Fruit fly (Drosophila melanogaster) whole organism, embryonic: ENCODE results near the gene CG46439.

ENCODE experiments used
- Bteb2 ChIP-seq: fragments of 200-800 bp; sonication (Bioruptor generic); optimal IDR thresholded peaks from 2 replicates; lab custom pipeline; 2016; ENCODE audit warnings: missing biosample characterization, missing genetic modification characterization
- CG11696 ChIP-seq: fragments of 200-800 bp; sonication (Bioruptor generic); IDR thresholded peaks from 2 replicates; pipeline ENCODE4 v1.3.6; 2022; ENCODE audit warnings: missing biosample characterization, missing genetic modification characterization
- CG12236 ChIP-seq: fragments of 200-800 bp; sonication (Bioruptor generic); optimal IDR thresholded peaks from 2 replicates; lab custom pipeline; 2016; ENCODE audit warnings: missing biosample characterization, missing genetic modification characterization
- CG14050 ChIP-seq: fragments of 200-800 bp; sonication (Bioruptor generic); IDR thresholded peaks from 3 replicates; pipeline ENCODE4 v1.3.6; 2022; ENCODE audit warnings: missing biosample characterization, missing genetic modification characterization
- CG14710 ChIP-seq: fragments of 200-800 bp; sonication (Bioruptor generic); optimal IDR thresholded peaks from 3 replicates; lab custom pipeline; 2019; ENCODE audit warnings: missing biosample characterization, mild to moderate bottlenecking, missing genetic modification characterization, moderate library complexity
- CG15514 ChIP-seq: fragments of 200-800 bp; sonication (Bioruptor generic); optimal IDR thresholded peaks from 3 replicates; lab custom pipeline; 2017; ENCODE audit warnings: missing biosample characterization, missing genetic modification characterization, mild to moderate bottlenecking, moderate library complexity, missing genetic modification reagents
- CG17802 ChIP-seq: fragments of 200-800 bp; sonication (Bioruptor generic); optimal IDR thresholded peaks from 2 replicates; lab custom pipeline; 2018; ENCODE audit warnings: missing biosample characterization, mild to moderate bottlenecking, missing genetic modification characterization, moderate library complexity
- CG18619 ChIP-seq: fragments of 200-800 bp; sonication (Bioruptor generic); optimal IDR thresholded peaks from 3 replicates; lab custom pipeline; 2017; ENCODE audit warnings: missing biosample characterization, mild to moderate bottlenecking, missing genetic modification characterization
- CG3163 ChIP-seq: fragments of 200-800 bp; sonication (Bioruptor generic); optimal IDR thresholded peaks from 3 replicates; lab custom pipeline; 2016; ENCODE audit warnings: missing biosample characterization, missing genetic modification characterization
- CG3281 ChIP-seq: fragments of 200-800 bp; sonication (Bioruptor generic); optimal IDR thresholded peaks from 3 replicates; lab custom pipeline; 2017; ENCODE audit warnings: missing biosample characterization, mild to moderate bottlenecking, missing genetic modification characterization
- CG34422 ChIP-seq: fragments of 200-800 bp; sonication (Bioruptor generic); IDR thresholded peaks from 3 replicates; pipeline ENCODE4 v1.3.6; 2022; ENCODE audit warnings: missing biosample characterization, missing genetic modification characterization
- CG3847 ChIP-seq: fragments of 200-800 bp; sonication (Bioruptor generic); IDR thresholded peaks from 2 replicates; pipeline ENCODE4 v1.3.6; 2022; ENCODE audit warnings: missing biosample characterization, missing genetic modification characterization
- CG3995 ChIP-seq: fragments of 200-800 bp; sonication (Bioruptor generic); optimal IDR thresholded peaks from 3 replicates; lab custom pipeline; 2016; ENCODE audit warnings: missing biosample characterization, missing genetic modification characterization
- CG4617 ChIP-seq: fragments of 200-800 bp; sonication (Bioruptor generic); optimal IDR thresholded peaks from 3 replicates; lab custom pipeline; 2016; ENCODE audit warnings: missing biosample characterization, missing genetic modification characterization, borderline replicate concordance
- CG6791 ChIP-seq: fragments of 200-800 bp; sonication (Bioruptor generic); IDR thresholded peaks from 3 replicates; pipeline ENCODE4 v1.3.6; 2022; ENCODE audit warnings: missing biosample characterization, missing genetic modification characterization; ENCODE audit not compliant: partially characterized antibody
- CG8281 ChIP-seq: fragments of 200-800 bp; sonication (Bioruptor generic); optimal IDR thresholded peaks from 2 replicates; lab custom pipeline; 2018; ENCODE audit warnings: missing biosample characterization, mild to moderate bottlenecking, missing genetic modification characterization, moderate library complexity
- CG9932 ChIP-seq: fragments of 200-800 bp; sonication (Bioruptor generic); IDR thresholded peaks from 2 replicates; pipeline ENCODE4 v1.3.6; 2022; ENCODE audit warnings: missing biosample characterization, missing genetic modification characterization
- D ChIP-seq, 2 experiments: fragments of 200-800 bp in 1 of 2; fragments of >200 bp in 1 of 2; sonication (Bioruptor generic) in 1 of 2; optimal IDR thresholded peaks; 2 replicates in 1 of 2; 3 replicates in 1 of 2; lab custom pipeline; 2017; ENCODE audit warnings: mild to moderate bottlenecking in 1 of 2, missing biosample characterization in 1 of 2, missing genetic modification characterization in 1 of 2, missing genetic modification reagents in 1 of 2
- Dp ChIP-seq: fragments of 200-800 bp; sonication (Bioruptor generic); optimal IDR thresholded peaks from 2 replicates; lab custom pipeline; 2018; ENCODE audit warnings: missing biosample characterization, mild to moderate bottlenecking, missing genetic modification characterization, moderate library complexity
- H2.0 ChIP-seq: fragments of 200-800 bp; sonication (Bioruptor generic); IDR thresholded peaks from 2 replicates; pipeline ENCODE4 v1.3.6; 2022; ENCODE audit warnings: missing biosample characterization, missing genetic modification characterization
- Hand ChIP-seq: fragments of 200-800 bp; sonication (Bioruptor generic); optimal IDR thresholded peaks from 2 replicates; lab custom pipeline; 2017; ENCODE audit warnings: mild to moderate bottlenecking, missing biosample characterization, missing genetic modification reagents, missing genetic modification characterization
- HmgZ ChIP-seq: fragments of 200-800 bp; sonication (Bioruptor generic); optimal IDR thresholded peaks from 2 replicates; lab custom pipeline; 2018; ENCODE audit warnings: missing biosample characterization, mild to moderate bottlenecking, missing genetic modification characterization
- Hr39 ChIP-seq: fragments of >200 bp; optimal IDR thresholded peaks from 2 replicates; lab custom pipeline; 2017
- MESR4 ChIP-seq: fragments of 200-800 bp; sonication (Bioruptor generic); optimal IDR thresholded peaks from 2 replicates; lab custom pipeline; 2018; ENCODE audit warnings: missing biosample characterization, mild to moderate bottlenecking, missing genetic modification characterization, moderate library complexity
- Myb ChIP-seq: fragments of 200-800 bp; sonication (Bioruptor generic); optimal IDR thresholded peaks from 2 replicates; lab custom pipeline; 2016; ENCODE audit warnings: missing biosample characterization, missing genetic modification characterization
- Pdp1 ChIP-seq, 2 experiments: fragments of 200-800 bp; sonication (Bioruptor generic); optimal IDR thresholded peaks; 3 replicates each; lab custom pipeline; 2016; ENCODE audit warnings: missing biosample characterization in 2 of 2, missing genetic modification characterization in 2 of 2, mild to moderate bottlenecking in 1 of 2, moderate library complexity in 1 of 2
- Sin3A ChIP-seq: fragments of >200 bp; optimal IDR thresholded peaks from 2 replicates; lab custom pipeline; 2018
- Six4 ChIP-seq: fragments of 200-800 bp; sonication (Bioruptor generic); optimal IDR thresholded peaks from 2 replicates; lab custom pipeline; 2016; ENCODE audit warnings: missing biosample characterization, missing genetic modification characterization
- az2 ChIP-seq: fragments of 200-800 bp; sonication (Bioruptor generic); optimal IDR thresholded peaks from 3 replicates; lab custom pipeline; 2016; ENCODE audit warnings: missing biosample characterization, missing genetic modification characterization
- bigmax ChIP-seq: fragments of 200-800 bp; sonication (Bioruptor generic); optimal IDR thresholded peaks from 2 replicates; lab custom pipeline; 2018; ENCODE audit warnings: missing biosample characterization, mild to moderate bottlenecking, missing genetic modification characterization
- crc ChIP-seq: fragments of 200-800 bp; sonication (Bioruptor generic); optimal IDR thresholded peaks from 2 replicates; lab custom pipeline; 2016; ENCODE audit warnings: missing biosample characterization, missing genetic modification characterization
- esg ChIP-seq: fragments of 200-800 bp; sonication (Bioruptor generic); conservative IDR thresholded peaks from 2 replicates; pipeline ENCODE4 v1.3.6; 2022; ENCODE audit warnings: missing biosample characterization, missing genetic modification characterization
- exex ChIP-seq: fragments of 200-800 bp; sonication (Bioruptor generic); optimal IDR thresholded peaks from 4 replicates; lab custom pipeline; 2018; ENCODE audit warnings: missing biosample characterization, mild to moderate bottlenecking, missing genetic modification characterization, moderate library complexity
- fd3F ChIP-seq: fragments of 200-800 bp; sonication (Bioruptor generic); optimal IDR thresholded peaks from 2 replicates; lab custom pipeline; 2018; ENCODE audit warnings: missing biosample characterization, mild to moderate bottlenecking, missing genetic modification characterization, moderate library complexity
- lbe ChIP-seq: fragments of 200-800 bp; sonication (Bioruptor generic); optimal IDR thresholded peaks from 2 replicates; lab custom pipeline; 2016; ENCODE audit warnings: missing biosample characterization, mild to moderate bottlenecking, missing genetic modification characterization
- mam ChIP-seq: fragments of 200-800 bp; sonication (Bioruptor generic); optimal IDR thresholded peaks from 3 replicates; lab custom pipeline; 2016; ENCODE audit warnings: missing biosample characterization, missing genetic modification characterization
- phol ChIP-seq: fragments of 200-800 bp; sonication (Bioruptor generic); optimal IDR thresholded peaks from 3 replicates; lab custom pipeline; 2018; ENCODE audit warnings: missing biosample characterization, mild to moderate bottlenecking, missing genetic modification characterization, moderate library complexity
- sens ChIP-seq: fragments of 200-800 bp; sonication (Bioruptor generic); peaks from one replicate; lab custom pipeline; 2016; ENCODE audit warnings: missing biosample characterization, missing genetic modification characterization
- stwl ChIP-seq: fragments of 200-800 bp; sonication (Bioruptor generic); optimal IDR thresholded peaks from 3 replicates; lab custom pipeline; 2018; ENCODE audit warnings: missing biosample characterization, mild to moderate bottlenecking, missing genetic modification characterization, moderate library complexity
- trem ChIP-seq: fragments of 200-800 bp; optimal IDR thresholded peaks from 3 replicates; lab custom pipeline; 2019; ENCODE audit warnings: missing biosample characterization, mild to moderate bottlenecking, missing genetic modification characterization, moderate library complexity
- ttk ChIP-seq: fragments of 200-800 bp; sonication (Bioruptor generic); IDR thresholded peaks from 2 replicates; pipeline ENCODE4 v2.1.2; 2022; ENCODE audit warnings: missing biosample characterization, missing genetic modification characterization
- twi ChIP-seq: fragments of 200-800 bp; optimal IDR thresholded peaks from 2 replicates; lab custom pipeline; 2019; ENCODE audit warnings: missing biosample characterization, mild to moderate bottlenecking, missing genetic modification characterization, moderate library complexity
- vfl ChIP-seq: fragments of 200-800 bp; sonication (Bioruptor generic); optimal IDR thresholded peaks from 2 replicates; lab custom pipeline; 2016; ENCODE audit warnings: missing biosample characterization, missing genetic modification characterization

Gene CG46439

dm6 chr3L:11109454-11109853, 13.4 kb upstream of the CG46439 start, which contains the start of the genes CG34012 and emei (continued):
- TF ChIP-seq vfl (GFP tag; lab: Kevin White, UChicago) (no peak), phol (peak; percentile 54), crc (GFP tag; lab: Kevin White, UChicago) (no peak), D (optimal IDR thresholded peaks at IDR 0.05; lab: Kevin White, UChicago) (no peak), D (GFP tag; optimal IDR thresholded peaks at IDR 0.05; lab: Kevin White, UChicago) (no peak), CG17802 (tag; lab: Kevin White, UChicago) (no peak), CG18619 (GFP tag; lab: Kevin White, UChicago) (no peak), CG3163 (GFP tag; lab: Kevin White, UChicago) (no peak), lbe (no peak), H2.0 (GFP tag; lab: Robert Waterston, UW) (no peak), CG34422 (GFP tag; lab: Robert Waterston, UW) (0 out of 3 replicates have a peak, but pooled peaks have one; percentile 37), CG9932 (no peak), mam (GFP tag; lab: Kevin White, UChicago) (no peak), fd3F (GFP tag; lab: Kevin White, UChicago) (no peak), Six4 (GFP tag; lab: Kevin White, UChicago) (no peak), trem (tag; lab: Kevin White, UChicago) (peak; percentile 10), CG14710 (tag; lab: Kevin White, UChicago) (peak; percentile 60), esg (no peak), Hr39 (lab: Kevin White, UChicago) (no peak), CG12236 (GFP tag; lab: Kevin White, UChicago) (no peak), CG3281 (no peak), exex (tag; lab: Kevin White, UChicago) (no peak), MESR4 (GFP tag; lab: Kevin White, UChicago) (peak; percentile 55), Bteb2 (GFP tag; lab: Kevin White, UChicago) (no peak), CG6791 (no peak), stwl (tag; lab: Kevin White, UChicago) (peak; percentile 26), Pdp1 (GFP tag; optimal IDR thresholded peaks at IDR 0.05; lab: Kevin White, UChicago) (peak in 1 of 2 experiments; percentile 6), CG3847 (GFP tag; lab: Robert Waterston, UW) (no peak), bigmax (peak; percentile 82), Hand (GFP tag; lab: Kevin White, UChicago) (no peak), sens (no peak), twi (tag; lab: Kevin White, UChicago) (no peak), Sin3A (lab: Kevin White, UChicago) (peak; percentile 21), CG14050 (GFP tag; lab: Robert Waterston, UW) (no peak), CG11696 (GFP tag; lab: Robert Waterston, UW) (no peak), CG4617 (GFP tag; lab: Kevin White, UChicago) (peak; percentile 6), CG15514 (GFP tag; lab: Kevin White, UChicago) (peak; percentile 79), az2 (GFP tag; lab: Kevin White, UChicago) (no peak), CG3995 (GFP tag; lab: Kevin White, UChicago) (no peak), Dp (peak; percentile 80), CG8281 (tag; lab: Kevin White, UChicago) (no peak), Myb (GFP tag; lab: Kevin White, UChicago) (peak; percentile 32), ttk (no peak), HmgZ (tag; lab: Kevin White, UChicago) (no peak)
- TF ChIP-seq, all 482 proteins: peak for 22
